Fruit fly (Drosophila melanogaster): ENCODE measurements around the gene CG7049.
A peak's percentile ranks its signal among the peaks of the same experiment; 100 is the strongest.

dm6 chr3L:205723-206284 is 29.8 kb upstream of the CG7049 start, which contains the start of the genes Gk1 and CG13876:
- TF ChIP-seq fkh (GFP tag; optimal IDR thresholded peaks at IDR 0.05) (peak; percentile 99), Gug (GFP tag; IDR thresholded peaks at IDR 0.05) (peak; percentile 94), net (GFP tag; optimal IDR thresholded peaks at IDR 0.05) (peak; percentile 94), CG32006 (GFP tag; optimal IDR thresholded peaks at IDR 0.05) (peak; percentile 96)

Data from whole organism, prepupa.